Worm (Caenorhabditis elegans) whole organism, L2 larva: ENCODE results near the gene nlp-30.

Experiments used
- F13H6.1 ChIP-seq: sonication (generic microtip); optimal IDR thresholded peaks from 2 replicates; lab custom pipeline; 2016; ENCODE audit warnings: missing genetic modification characterization, missing compliant biosample characterization
- R02D3.7 ChIP-seq: fragments of 150-350 bp; optimal IDR thresholded peaks from 2 replicates; lab custom pipeline; 2014; ENCODE audit warnings: missing biosample characterization, missing genetic modification characterization
- alr-1 ChIP-seq: fragments of 150-350 bp; optimal IDR thresholded peaks from 2 replicates; lab custom pipeline; 2014; ENCODE audit warnings: missing biosample characterization, missing genetic modification characterization
- ama-1 ChIP-seq: fragments of 150-350 bp; optimal IDR thresholded peaks from 2 replicates; lab custom pipeline; 2018; ENCODE audit warnings: inconsistent platforms
- crh-2 ChIP-seq: sonication (generic microtip); optimal IDR thresholded peaks from 2 replicates; lab custom pipeline; 2017; ENCODE audit warnings: missing biosample characterization, missing genetic modification characterization
- elt-1 ChIP-seq: fragments of 150-350 bp; optimal IDR thresholded peaks from 2 replicates; lab custom pipeline; 2014; ENCODE audit warnings: missing biosample characterization, missing genetic modification characterization
- lin-13 ChIP-seq: fragments of 150-350 bp; optimal IDR thresholded peaks from 2 replicates; lab custom pipeline; 2014; ENCODE audit warnings: missing biosample characterization, missing genetic modification reagents, missing genetic modification characterization
- lin-39 ChIP-seq: fragments of 150-350 bp; optimal IDR thresholded peaks from 2 replicates; lab custom pipeline; 2014; ENCODE audit warnings: missing biosample characterization, missing genetic modification reagents, missing genetic modification characterization
- nhr-11 ChIP-seq: fragments of 150-350 bp; optimal IDR thresholded peaks from 2 replicates; lab custom pipeline; 2014; ENCODE audit warnings: missing biosample characterization, missing genetic modification characterization
- nhr-77 ChIP-seq: fragments of 150-350 bp; optimal IDR thresholded peaks from 2 replicates; lab custom pipeline; 2014; ENCODE audit warnings: missing biosample characterization, missing genetic modification characterization
- sma-9 ChIP-seq, 2 experiments: fragments of 150-350 bp in 1 of 2; sonication (generic microtip) in 1 of 2; optimal IDR thresholded peaks; 2 replicates each; lab custom pipeline; 2014 to 2016; ENCODE audit warnings: missing genetic modification characterization in 2 of 2, mild to moderate bottlenecking in 1 of 2, missing biosample characterization in 1 of 2, missing compliant biosample characterization in 1 of 2, missing genetic modification reagents in 1 of 2, moderate library complexity in 1 of 2
- snpc-4 ChIP-seq: fragments of 150-350 bp; optimal IDR thresholded peaks from 2 replicates; lab custom pipeline; 2014; ENCODE audit warnings: missing biosample characterization, missing genetic modification characterization
- unc-55 ChIP-seq: fragments of 150-350 bp; sonication (generic microtip); optimal IDR thresholded peaks from 3 replicates; lab custom pipeline; 2014; ENCODE audit warnings: missing biosample characterization, missing genetic modification reagents, missing genetic modification characterization
- unc-62 ChIP-seq: fragments of 150-350 bp; optimal IDR thresholded peaks from 2 replicates; lab custom pipeline; 2014; ENCODE audit warnings: missing biosample characterization, missing genetic modification reagents, missing genetic modification characterization

DNA sequence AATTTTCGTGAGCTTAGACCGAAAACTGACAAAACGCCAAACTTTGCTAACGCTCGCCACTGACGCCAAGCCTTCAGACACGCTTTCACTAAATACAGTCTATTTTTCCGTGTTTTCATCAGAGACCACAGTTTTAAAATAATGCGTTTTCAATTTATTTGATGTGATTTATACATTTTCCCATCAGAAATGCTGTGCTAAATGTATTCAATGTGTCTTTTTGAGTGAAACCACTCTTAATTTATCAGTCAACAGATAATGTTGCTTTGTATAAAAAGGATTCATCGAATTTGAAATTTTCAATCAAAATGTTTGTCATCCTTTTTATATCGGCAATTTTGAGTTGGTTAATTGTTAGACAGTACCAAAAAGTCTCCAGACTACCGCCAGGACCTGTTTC is 49.5 kb downstream of the nlp-30 start, which contains the start of gene cyp-35A4:
- TF ChIP-seq F13H6.1 (tag; lab: Kevin White, UChicago) (no peak), lin-39 (no peak), ama-1 (lab: Kevin White, UChicago) (no peak), sma-9 (GFP tag; optimal IDR thresholded peaks at IDR 0.05; lab: Kevin White, UChicago) (no peak), sma-9 (tag; optimal IDR thresholded peaks at IDR 0.05; lab: Kevin White, UChicago) (no peak), R02D3.7 (no peak), unc-62 (no peak), crh-2 (tag; lab: Kevin White, UChicago) (no peak), elt-1 (tag; lab: Kevin White, UChicago) (no peak), alr-1 (tag; lab: Kevin White, UChicago) (no peak), snpc-4 (no peak), lin-13 (no peak), nhr-77 (no peak), nhr-11 (tag; lab: Kevin White, UChicago) (no peak), unc-55 (GFP tag; lab: Kevin White, UChicago) (no peak)
